Worm (Caenorhabditis elegans) whole organism, mixed stage, embryonic: ENCODE results near the gene F13E9.13.
A peak's percentile ranks its signal among the peaks of the same experiment; 100 is the strongest.

Source experiments
- M03D4.4 ChIP-seq: sonication (generic microtip); optimal IDR thresholded peaks from 2 replicates; lab custom pipeline; 2017; ENCODE audit warnings: mild to moderate bottlenecking, missing genetic modification characterization, missing compliant biosample characterization
- blmp-1 ChIP-seq: fragments of 150-350 bp; optimal IDR thresholded peaks from 2 replicates; lab custom pipeline; 2014; ENCODE audit warnings: missing biosample characterization, missing genetic modification characterization
- ceh-43 ChIP-seq: fragments of 200-800 bp; sonication (Bioruptor generic); optimal IDR thresholded peaks from 2 replicates; lab custom pipeline; 2018; ENCODE audit warnings: mild to moderate bottlenecking, missing genetic modification characterization, moderate library complexity, missing compliant biosample characterization
- ceh-83 ChIP-seq: fragments of 200-800 bp; sonication (Bioruptor generic); optimal IDR thresholded peaks from 2 replicates; lab custom pipeline; 2018; ENCODE audit warnings: mild to moderate bottlenecking, missing genetic modification characterization, missing compliant biosample characterization
- ces-1 ChIP-seq: fragments of 150-350 bp; optimal IDR thresholded peaks from 2 replicates; lab custom pipeline; 2014; ENCODE audit warnings: missing biosample characterization, missing genetic modification reagents, missing genetic modification characterization
- cnd-1 ChIP-seq: fragments of 200-800 bp; sonication (Bioruptor generic); optimal IDR thresholded peaks from 2 replicates; lab custom pipeline; 2018; ENCODE audit warnings: mild to moderate bottlenecking, missing genetic modification characterization, missing compliant biosample characterization
- elt-3 ChIP-seq: fragments of 150-350 bp; optimal IDR thresholded peaks from 2 replicates; lab custom pipeline; 2014; ENCODE audit warnings: missing biosample characterization, missing genetic modification characterization
- flh-1 ChIP-seq: fragments of 200-800 bp; sonication (Bioruptor generic); optimal IDR thresholded peaks from 2 replicates; lab custom pipeline; 2018; ENCODE audit warnings: mild to moderate bottlenecking, missing genetic modification characterization, moderate library complexity, missing compliant biosample characterization
- ham-2 ChIP-seq: fragments of 200-800 bp; sonication (Bioruptor generic); optimal IDR thresholded peaks from 2 replicates; lab custom pipeline; 2018; ENCODE audit warnings: mild to moderate bottlenecking, missing genetic modification characterization, missing compliant biosample characterization
- hlh-1 ChIP-seq: fragments of 150-350 bp; optimal IDR thresholded peaks from 2 replicates; lab custom pipeline; 2014; ENCODE audit warnings: missing biosample characterization, missing genetic modification reagents, missing genetic modification characterization
- lin-13 ChIP-seq: fragments of 150-350 bp; optimal IDR thresholded peaks from 2 replicates; lab custom pipeline; 2014; ENCODE audit warnings: missing biosample characterization, missing genetic modification characterization
- lin-32 ChIP-seq: fragments of 200-800 bp; sonication (Bioruptor generic); optimal IDR thresholded peaks from 2 replicates; lab custom pipeline; 2018; ENCODE audit warnings: mild to moderate bottlenecking, missing genetic modification characterization, missing compliant biosample characterization
- mep-1 ChIP-seq: fragments of 150-350 bp; optimal IDR thresholded peaks from 2 replicates; lab custom pipeline; 2017; ENCODE audit warnings: missing biosample characterization, missing genetic modification reagents, missing genetic modification characterization, inconsistent platforms
- mls-2 ChIP-seq: sonication (generic microtip); optimal IDR thresholded peaks from 2 replicates; lab custom pipeline; 2016; ENCODE audit warnings: mild to moderate bottlenecking, missing genetic modification characterization, moderate library complexity, missing compliant biosample characterization
- nhr-12 ChIP-seq: fragments of 150-350 bp; optimal IDR thresholded peaks from 2 replicates; lab custom pipeline; 2014; ENCODE audit warnings: missing biosample characterization, missing genetic modification characterization
- nhr-2 ChIP-seq: fragments of 150-350 bp; optimal IDR thresholded peaks from 2 replicates; lab custom pipeline; 2014; ENCODE audit warnings: missing biosample characterization, missing genetic modification characterization
- nhr-237 ChIP-seq: fragments of 150-350 bp; optimal IDR thresholded peaks from 2 replicates; lab custom pipeline; 2014; ENCODE audit warnings: missing biosample characterization, missing genetic modification characterization
- nhr-76 ChIP-seq: sonication (generic microtip); optimal IDR thresholded peaks from 2 replicates; lab custom pipeline; 2017; ENCODE audit warnings: missing biosample characterization, missing genetic modification characterization
- pha-4 ChIP-seq: fragments of 150-350 bp; optimal IDR thresholded peaks from 2 replicates; lab custom pipeline; 2018; ENCODE audit warnings: missing biosample characterization, missing genetic modification reagents, missing genetic modification characterization
- sem-2 ChIP-seq: fragments of 200-800 bp; sonication (Bioruptor generic); optimal IDR thresholded peaks from 2 replicates; lab custom pipeline; 2018; ENCODE audit warnings: mild to moderate bottlenecking, missing genetic modification characterization, missing compliant biosample characterization
- snpc-4 ChIP-seq: fragments of 150-350 bp; optimal IDR thresholded peaks from 2 replicates; lab custom pipeline; 2014; ENCODE audit warnings: missing biosample characterization, missing genetic modification characterization
- tbx-8 ChIP-seq: fragments of 200-800 bp; sonication (Bioruptor generic); optimal IDR thresholded peaks from 2 replicates; lab custom pipeline; 2018; ENCODE audit warnings: mild to moderate bottlenecking, missing genetic modification characterization, moderate library complexity, missing compliant biosample characterization
- unc-39 ChIP-seq: fragments of 150-350 bp; optimal IDR thresholded peaks from 2 replicates; lab custom pipeline; 2014; ENCODE audit warnings: missing biosample characterization, missing genetic modification characterization
- zip-8 ChIP-seq: fragments of 150-350 bp; optimal IDR thresholded peaks from 2 replicates; lab custom pipeline; 2014; ENCODE audit warnings: missing biosample characterization, missing genetic modification characterization
- ztf-11 ChIP-seq: fragments of 150-350 bp; optimal IDR thresholded peaks from 2 replicates; lab custom pipeline; 2014; ENCODE audit warnings: missing biosample characterization, missing genetic modification characterization

The F13E9.13 gene

ce11 chrIV:10858300-10859016 lies 22.9 kb upstream of the F13E9.13 start, which contains the start of the genes T11G6.2 and hars-1:
Gene T11G6.2, minus strand, starts transcription at chrIV:10858496.
Gene hars-1, plus strand, starts transcription at chrIV:10858957.
- no peak for TF ChIP-seq elt-3 (tag; lab: Kevin White, UChicago)
- no peak for TF ChIP-seq ztf-11 (tag; lab: Kevin White, UChicago)
- TF ChIP-seq sem-2 (GFP tag; lab: Kevin White, UChicago): no peak
- TF ChIP-seq unc-39 (tag; lab: Kevin White, UChicago): no peak

DNA sequence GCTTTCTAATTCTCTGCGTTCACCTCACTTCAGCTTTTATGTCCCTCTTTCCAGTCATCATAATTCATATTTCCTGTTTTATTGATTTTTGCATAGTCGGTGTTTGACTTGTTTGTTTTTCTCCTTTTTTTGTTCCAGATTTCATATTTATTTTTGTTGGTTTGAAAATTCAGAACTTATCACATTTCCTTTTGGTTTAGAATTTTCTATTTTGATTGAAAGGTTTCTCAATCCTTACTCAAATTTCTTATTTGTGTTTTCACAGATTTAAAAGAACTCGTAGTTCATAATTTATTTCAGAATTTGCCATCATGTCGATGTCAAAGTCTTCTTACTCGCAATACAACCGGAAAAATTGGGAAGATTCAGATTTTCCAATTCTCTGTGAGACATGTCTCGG lies 20.2 kb upstream of the F13E9.13 start, which contains the start of gene rbm-22:
TSS of gene rbm-22 (plus strand) at position 301 of the 400 bp plus-strand sequence.
- TF ChIP-seq M03D4.4 (no peak), elt-3 (tag; lab: Kevin White, UChicago) (no peak), ham-2 (no peak), unc-39 (tag; lab: Kevin White, UChicago) (no peak), ceh-83 (no peak), lin-13 (no peak), nhr-76 (no peak), tbx-8 (GFP tag; lab: Kevin White, UChicago) (no peak), mep-1 (no peak), nhr-12 (tag; lab: Kevin White, UChicago) (no peak)

- TF ChIP-seq pha-4 (no peak), lin-13 (no peak), zip-8 (tag; lab: Kevin White, UChicago) (no peak), nhr-76 (no peak), flh-1 (GFP tag; lab: Kevin White, UChicago) (no peak)
Observed at ce11 chrIV:10864031-10864430, 17.3 kb upstream of the F13E9.13 start, which contains the start of gene nish-1. Gene nish-1, plus strand, starts transcription at chrIV:10864331.

- TF ChIP-seq mls-2 (tag; lab: Kevin White, UChicago) (peak; percentile 71), hlh-1 (tag; lab: Kevin White, UChicago) (peak; percentile 2), pha-4 (peak; percentile 59), snpc-4 (tag; lab: Kevin White, UChicago) (no peak), blmp-1 (tag; lab: Kevin White, UChicago) (no peak), nhr-237 (no peak), ceh-43 (GFP tag; lab: Kevin White, UChicago) (peak; percentile 72), sem-2 (GFP tag; lab: Kevin White, UChicago) (no peak), ham-2 (peak; percentile 47), ces-1 (GFP tag; lab: Kevin White, UChicago) (peak; percentile 18)
Observed at ce11 chrIV:10867370-10868146, 13.8 kb upstream of the F13E9.13 start.

DNA sequence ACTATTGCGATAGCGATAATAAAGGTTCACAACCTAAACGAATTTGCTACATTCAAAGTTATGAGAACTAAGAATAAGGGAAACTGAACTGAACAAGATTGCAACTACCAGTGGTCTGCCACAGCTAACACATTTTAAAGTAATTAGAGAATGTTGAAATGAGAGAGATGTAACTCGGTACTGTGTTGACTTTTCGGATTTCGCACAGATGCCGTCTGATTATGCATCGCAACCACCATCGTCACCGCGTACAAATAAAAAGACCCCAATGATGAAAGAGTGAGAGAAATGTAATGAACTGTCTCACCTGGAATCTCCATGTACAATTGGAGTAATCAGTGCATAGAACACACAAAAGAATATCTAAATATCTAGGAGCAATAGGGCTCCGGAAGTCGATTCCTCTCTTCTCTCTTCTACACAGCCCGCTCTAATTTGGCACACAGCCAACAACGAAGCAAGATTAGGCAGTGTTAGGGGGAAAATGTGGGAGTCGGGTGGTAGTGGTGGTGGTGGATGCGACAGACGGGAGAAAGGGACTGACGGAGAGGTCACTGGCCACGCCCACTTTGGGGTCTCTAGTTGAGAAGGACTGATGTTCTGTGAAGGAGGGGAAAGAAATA lies 12.6 kb upstream of the F13E9.13 start, which contains the start of gene F13E9.11:
TSS of gene F13E9.11 (minus strand) at position 507 of the 623 bp plus-strand sequence.
- no peak for TF ChIP-seq blmp-1 (tag; lab: Kevin White, UChicago)
- peak; percentile 43 for TF ChIP-seq mep-1
- TF ChIP-seq ztf-11 (tag; lab: Kevin White, UChicago): peak; percentile 7
- peak; percentile 37 for TF ChIP-seq ces-1 (GFP tag; lab: Kevin White, UChicago)
- peak; percentile 71 for TF ChIP-seq cnd-1 (tag; lab: Kevin White, UChicago)
- TF ChIP-seq, all 35 proteins: peak for 4

- peak; percentile 28 for TF ChIP-seq nhr-2 (tag; lab: Kevin White, UChicago)
- TF ChIP-seq zip-8 (tag; lab: Kevin White, UChicago): no peak
Observed at ce11 chrIV:10869642-10870041, 11.7 kb upstream of the F13E9.13 start.

DNA sequence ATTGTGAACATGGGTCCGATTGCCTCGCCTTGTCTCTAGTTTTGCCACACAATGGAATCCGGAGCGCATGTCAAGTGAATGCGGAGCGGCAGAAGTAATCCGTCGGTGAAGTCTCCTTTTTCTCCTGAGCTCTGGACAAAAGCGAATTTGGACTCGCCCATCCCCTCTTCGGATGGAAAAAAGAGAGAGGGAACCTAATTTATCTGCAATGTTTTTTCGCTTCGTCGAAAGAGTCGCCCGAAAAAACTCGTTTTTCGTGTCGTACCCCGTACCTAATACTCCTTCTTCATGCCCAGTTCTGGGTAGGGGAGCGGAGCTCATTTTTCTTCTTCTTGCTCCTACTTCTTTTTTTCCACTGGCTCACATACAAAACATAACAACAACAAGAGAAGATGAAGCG lies 11.2 kb upstream of the F13E9.13 start:
- no peak for TF ChIP-seq lin-32 (GFP tag; lab: Kevin White, UChicago)
- TF ChIP-seq ces-1 (GFP tag; lab: Kevin White, UChicago): peak; percentile 57
